Worm (Caenorhabditis elegans) whole organism, L2 larva: ENCODE data around the gene T04G9.7.

Source experiments
- ZK546.5 ChIP-seq: sonication (generic microtip); optimal IDR thresholded peaks from 2 replicates; lab custom pipeline; 2017; ENCODE audit warnings: missing biosample characterization, missing genetic modification characterization
- alr-1 ChIP-seq: fragments of 150-350 bp; optimal IDR thresholded peaks from 2 replicates; lab custom pipeline; 2014; ENCODE audit warnings: missing biosample characterization, missing genetic modification characterization
- aly-2 ChIP-seq: fragments of 150-350 bp; optimal IDR thresholded peaks from 2 replicates; lab custom pipeline; 2014; ENCODE audit warnings: missing biosample characterization, missing genetic modification characterization
- dmd-4 ChIP-seq: sonication (generic microtip); optimal IDR thresholded peaks from 2 replicates; lab custom pipeline; 2017; ENCODE audit warnings: missing biosample characterization, missing genetic modification characterization
- elt-1 ChIP-seq: fragments of 150-350 bp; optimal IDR thresholded peaks from 2 replicates; lab custom pipeline; 2014; ENCODE audit warnings: missing biosample characterization, missing genetic modification characterization
- gmeb-1 ChIP-seq: fragments of 150-350 bp; optimal IDR thresholded peaks from 2 replicates; lab custom pipeline; 2014; ENCODE audit warnings: missing biosample characterization, missing genetic modification characterization
- lin-13 ChIP-seq: fragments of 150-350 bp; optimal IDR thresholded peaks from 2 replicates; lab custom pipeline; 2014; ENCODE audit warnings: missing biosample characterization, missing genetic modification reagents, missing genetic modification characterization
- lsy-2 ChIP-seq, 2 experiments: fragments of 150-350 bp in 1 of 2; sonication (generic microtip) in 1 of 2; optimal IDR thresholded peaks; 2 replicates each; lab custom pipeline; 2014 to 2017; ENCODE audit warnings: missing biosample characterization in 2 of 2, missing genetic modification characterization in 2 of 2
- mdl-1 ChIP-seq, 2 experiments: fragments of 150-350 bp in 1 of 2; sonication (generic microtip) in 1 of 2; optimal IDR thresholded peaks; 2 replicates each; lab custom pipeline; 2017; ENCODE audit warnings: missing biosample characterization in 2 of 2, missing genetic modification characterization in 2 of 2
- nhr-11 ChIP-seq: fragments of 150-350 bp; optimal IDR thresholded peaks from 2 replicates; lab custom pipeline; 2014; ENCODE audit warnings: missing biosample characterization, missing genetic modification characterization
- nhr-12 ChIP-seq: fragments of 150-350 bp; optimal IDR thresholded peaks from 2 replicates; lab custom pipeline; 2014; ENCODE audit warnings: missing biosample characterization, missing genetic modification characterization
- nhr-237 ChIP-seq: fragments of 150-350 bp; optimal IDR thresholded peaks from 2 replicates; lab custom pipeline; 2014; ENCODE audit warnings: missing biosample characterization, missing genetic modification characterization
- unc-62 ChIP-seq: fragments of 150-350 bp; optimal IDR thresholded peaks from 2 replicates; lab custom pipeline; 2014; ENCODE audit warnings: missing biosample characterization, missing genetic modification reagents, missing genetic modification characterization
- zag-1 ChIP-seq: fragments of 150-350 bp; optimal IDR thresholded peaks from 2 replicates; lab custom pipeline; 2014; ENCODE audit warnings: missing biosample characterization, missing genetic modification characterization

- no peak for TF ChIP-seq zag-1 (tag; lab: Kevin White, UChicago)
- TF ChIP-seq mdl-1 (tag; optimal IDR thresholded peaks at IDR 0.05; lab: Kevin White, UChicago): no peak
- TF ChIP-seq unc-62 (GFP tag; lab: Kevin White, UChicago): no peak
- TF ChIP-seq nhr-11 (tag; lab: Kevin White, UChicago): no peak
- TF ChIP-seq ZK546.5 (tag; lab: Kevin White, UChicago): no peak
- no peak for TF ChIP-seq gmeb-1
- no peak for TF ChIP-seq nhr-12 (tag; lab: Kevin White, UChicago)
- no peak for TF ChIP-seq dmd-4 (tag; lab: Kevin White, UChicago)
- no peak for TF ChIP-seq nhr-237
- TF ChIP-seq alr-1 (tag; lab: Kevin White, UChicago): no peak
- no peak for TF ChIP-seq aly-2 (tag; lab: Kevin White, UChicago)
- peak in 1 of 2 experiments; percentile 17 for TF ChIP-seq lsy-2 (tag; optimal IDR thresholded peaks at IDR 0.05; lab: Kevin White, UChicago)
- no peak for TF ChIP-seq lin-13
- no peak for TF ChIP-seq elt-1 (tag; lab: Kevin White, UChicago)
These were observed 41.6 kb downstream of the T04G9.7 start for ce11 chrX:812264-812663.
